Worm (Caenorhabditis elegans) whole organism, L1 larva: ENCODE results near the gene Y62H9A.13.

Source experiments
- F16B12.6 ChIP-seq: fragments of 150-350 bp; optimal IDR thresholded peaks from 2 replicates; lab custom pipeline; 2014; ENCODE audit warnings: missing biosample characterization, missing genetic modification characterization
- ama-1 ChIP-seq: fragments of 150-350 bp; optimal IDR thresholded peaks from 2 replicates; lab custom pipeline; 2014
- ceh-63 ChIP-seq: fragments of 200-800 bp; sonication (Bioruptor generic); optimal IDR thresholded peaks from 2 replicates; lab custom pipeline; 2018; ENCODE audit warnings: mild to moderate bottlenecking, missing genetic modification characterization, missing compliant biosample characterization
- ces-1 ChIP-seq: fragments of 150-350 bp; optimal IDR thresholded peaks from 2 replicates; lab custom pipeline; 2014; ENCODE audit warnings: missing biosample characterization, missing genetic modification reagents, missing genetic modification characterization
- efl-3 ChIP-seq: fragments of 200-800 bp; sonication (Bioruptor generic); optimal IDR thresholded peaks from 2 replicates; lab custom pipeline; 2018; ENCODE audit warnings: mild to moderate bottlenecking, missing genetic modification characterization, missing compliant biosample characterization
- elt-3 ChIP-seq, 6 experiments: fragments of 150-350 bp in 1 of 6; sonication (generic microtip); optimal IDR thresholded peaks; 2 replicates each; lab custom pipeline; 2017 to 2018; ENCODE audit warnings: missing biosample characterization in 6 of 6, missing genetic modification characterization in 6 of 6, inconsistent platforms in 1 of 6
- ets-5 ChIP-seq: fragments of 200-800 bp; sonication (Bioruptor generic); IDR thresholded peaks from 2 replicates; pipeline ENCODE4 v1.3.6; 2022; ENCODE audit warnings: missing genetic modification characterization, missing compliant biosample characterization
- fos-1 ChIP-seq: fragments of 150-350 bp; optimal IDR thresholded peaks from 2 replicates; lab custom pipeline; 2014; ENCODE audit warnings: missing biosample characterization, missing genetic modification characterization
- mdl-1 ChIP-seq, 2 experiments: fragments of 150-350 bp; optimal IDR thresholded peaks; 2 replicates each; lab custom pipeline; 2014 to 2017; ENCODE audit warnings: missing biosample characterization in 2 of 2, missing genetic modification characterization in 2 of 2, inconsistent platforms in 1 of 2
- nhr-11 ChIP-seq: fragments of 150-350 bp; optimal IDR thresholded peaks from 2 replicates; lab custom pipeline; 2014; ENCODE audit warnings: missing biosample characterization, missing genetic modification characterization
- nhr-77 ChIP-seq: fragments of 150-350 bp; optimal IDR thresholded peaks from 2 replicates; lab custom pipeline; 2014; ENCODE audit warnings: missing biosample characterization, missing genetic modification characterization
- pax-3 ChIP-seq: fragments of 200-800 bp; sonication (Bioruptor generic); optimal IDR thresholded peaks from 2 replicates; lab custom pipeline; 2018; ENCODE audit warnings: mild to moderate bottlenecking, missing genetic modification characterization, moderate library complexity, missing compliant biosample characterization
- skn-1 ChIP-seq: fragments of 150-350 bp; optimal IDR thresholded peaks from 2 replicates; lab custom pipeline; 2014; ENCODE audit warnings: missing biosample characterization, missing genetic modification characterization
- unc-62 ChIP-seq: fragments of 150-350 bp; optimal IDR thresholded peaks from 2 replicates; lab custom pipeline; 2014; ENCODE audit warnings: missing biosample characterization, missing genetic modification reagents, missing genetic modification characterization

- TF ChIP-seq unc-62 (GFP tag; lab: Kevin White, UChicago) (no peak), efl-3 (GFP tag; lab: Kevin White, UChicago) (no peak), pax-3 (tag; lab: Kevin White, UChicago) (no peak), mdl-1 (tag; optimal IDR thresholded peaks at IDR 0.05; lab: Kevin White, UChicago) (no peak), ceh-63 (GFP tag; lab: Kevin White, UChicago) (no peak), nhr-77 (tag; lab: Kevin White, UChicago) (no peak), fos-1 (tag; lab: Kevin White, UChicago) (no peak), F16B12.6 (tag; lab: Kevin White, UChicago) (no peak), skn-1 (tag; lab: Kevin White, UChicago) (no peak), ets-5 (GFP tag; lab: Robert Waterston, UW) (no peak), ama-1 (lab: Kevin White, UChicago) (no peak), nhr-11 (no peak), ces-1 (no peak), elt-3 (tag; optimal IDR thresholded peaks at IDR 0.05; lab: Kevin White, UChicago) (no peak)
Observed at ce11 chrX:11916705-11917104, at the start of gene Y62H9A.13.
